Comparison of ENCODE assay signal across 3 fruit fly cellular contexts in the genomic region with DNA sequence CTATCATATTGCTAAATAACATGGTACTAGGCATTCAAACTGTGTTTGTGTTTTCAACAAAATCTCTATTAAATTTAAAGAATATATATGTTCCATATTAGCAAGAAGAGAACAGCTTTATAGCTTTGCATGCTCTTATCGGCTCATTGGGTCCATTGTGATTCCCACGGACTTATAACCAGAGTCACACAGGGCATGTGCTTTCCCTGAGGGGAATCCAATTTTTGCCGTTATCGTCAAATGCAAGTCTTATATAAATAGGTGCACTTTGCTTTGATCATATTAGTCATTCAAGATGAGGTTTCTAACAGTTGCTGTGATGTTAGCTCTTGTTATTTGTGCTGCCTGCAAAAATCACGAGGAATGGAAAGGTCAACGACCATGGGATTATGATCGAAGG.
TF ChIP-seq lines count a peak whose summit lies in the region.

A gene (plus strand): TSS at position 294 of the 400 bp plus-strand sequence.

- TF ChIP-seq CTCF in whole organism, embryonic (GFP tag; optimal IDR thresholded peaks at IDR 0.05; lab: Kevin White, UChicago) = no peak

TF ChIP-seq in whole organism, embryonic, 481 proteins besides CTCF, POLR2A, EP300 and RAD21:
- TF ChIP-seq HHEX (GFP tag; optimal IDR thresholded peaks at IDR 0.05; lab: Kevin White, UChicago) (no peak), Ets65A (GFP tag; lab: Kevin White, UChicago) (peak; percentile 70)

TF ChIP-seq in whole organism, prepupa, 60 proteins besides CTCF, POLR2A, EP300 and RAD21:
- TF ChIP-seq topi (GFP tag; optimal IDR thresholded peaks at IDR 0.05; lab: Kevin White, UChicago) (no peak), svp (GFP tag; lab: Kevin White, UChicago) (peak; percentile 92)

TF ChIP-seq in whole organism, wandering third instar larva, 38 proteins besides CTCF, POLR2A, EP300 and RAD21:
- TF ChIP-seq h (GFP tag; optimal IDR thresholded peaks at IDR 0.05; lab: Kevin White, UChicago) (no peak), sv (GFP tag; optimal IDR thresholded peaks at IDR 0.05; lab: Kevin White, UChicago) (no peak), Rel (GFP tag; optimal IDR thresholded peaks at IDR 0.05; lab: Kevin White, UChicago) (no peak), Rel (tag; optimal IDR thresholded peaks at IDR 0.05; lab: Kevin White, UChicago) (peak; percentile 100), Hnf4 (GFP tag; optimal IDR thresholded peaks at IDR 0.05; lab: Kevin White, UChicago) (peak; percentile 11), CG32264 (GFP tag; optimal IDR thresholded peaks at IDR 0.05; lab: Kevin White, UChicago) (no peak)
